Fruit fly (Drosophila melanogaster) whole organism, prepupa: Measurements from ENCODE around the gene CG33322.
A peak's percentile ranks its signal among the peaks of the same experiment; 100 is the strongest.

ENCODE experiments used
- Blimp-1 ChIP-seq: fragments of 200-800 bp; sonication (Bioruptor generic); optimal IDR thresholded peaks from 3 replicates; lab custom pipeline; 2017; ENCODE audit warnings: missing biosample characterization, missing genetic modification characterization, mild to moderate bottlenecking, moderate library complexity, missing genetic modification reagents
- CG10631 ChIP-seq: fragments of 200-800 bp; sonication (Bioruptor generic); optimal IDR thresholded peaks from 2 replicates; lab custom pipeline; 2016; ENCODE audit warnings: missing biosample characterization, missing genetic modification characterization
- CG10669 ChIP-seq: fragments of 200-800 bp; sonication (Bioruptor generic); optimal IDR thresholded peaks from 3 replicates; lab custom pipeline; 2018; ENCODE audit warnings: missing biosample characterization, mild to moderate bottlenecking, missing genetic modification characterization, moderate library complexity
- CG11294 ChIP-seq: fragments of 200-800 bp; sonication (Bioruptor generic); IDR thresholded peaks from 2 replicates; pipeline ENCODE4 v1.3.6; 2022; ENCODE audit warnings: missing biosample characterization, missing genetic modification characterization
- CG11762 ChIP-seq: fragments of 200-800 bp; sonication (Bioruptor generic); optimal IDR thresholded peaks from 3 replicates; lab custom pipeline; 2016; ENCODE audit warnings: missing biosample characterization, missing genetic modification characterization; ENCODE audit not compliant: insufficient read depth
- CG11902 ChIP-seq: fragments of 200-800 bp; sonication (Bioruptor generic); optimal IDR thresholded peaks from 3 replicates; lab custom pipeline; 2016; ENCODE audit warnings: missing biosample characterization, missing genetic modification characterization
- CG15336 ChIP-seq: fragments of 200-800 bp; sonication (Bioruptor generic); IDR thresholded peaks from 2 replicates; pipeline ENCODE4 v1.3.6; 2022; ENCODE audit warnings: missing biosample characterization, missing genetic modification characterization
- CG1621 ChIP-seq: fragments of 200-800 bp; sonication (Bioruptor generic); optimal IDR thresholded peaks from 3 replicates; lab custom pipeline; 2018; ENCODE audit warnings: missing biosample characterization, mild to moderate bottlenecking, missing genetic modification characterization
- CG16779 ChIP-seq: fragments of 200-800 bp; sonication (Bioruptor generic); optimal IDR thresholded peaks from 3 replicates; lab custom pipeline; 2017; ENCODE audit warnings: missing biosample characterization, mild to moderate bottlenecking, missing genetic modification characterization
- CG31627 ChIP-seq: fragments of 200-800 bp; sonication (Bioruptor generic); optimal IDR thresholded peaks from 3 replicates; lab custom pipeline; 2016; ENCODE audit warnings: missing biosample characterization, missing genetic modification characterization
- CG32006 ChIP-seq: fragments of 200-800 bp; sonication (Bioruptor generic); optimal IDR thresholded peaks from 3 replicates; lab custom pipeline; 2017; ENCODE audit warnings: missing biosample characterization, mild to moderate bottlenecking, missing genetic modification characterization
- CG3919 ChIP-seq: fragments of 200-800 bp; sonication (Bioruptor generic); optimal IDR thresholded peaks from 3 replicates; lab custom pipeline; 2016; ENCODE audit warnings: missing biosample characterization, missing genetic modification characterization
- CG6163 ChIP-seq: fragments of 200-800 bp; sonication (Bioruptor generic); IDR thresholded peaks from 3 replicates; pipeline ENCODE4 v1.3.6; 2022; ENCODE audit warnings: missing biosample characterization, missing genetic modification characterization
- CG6276 ChIP-seq: fragments of 200-800 bp; sonication (Bioruptor generic); optimal IDR thresholded peaks from 2 replicates; lab custom pipeline; 2017; ENCODE audit warnings: missing biosample characterization, mild to moderate bottlenecking, missing genetic modification characterization
- CG6792 ChIP-seq: fragments of 200-800 bp; sonication (Bioruptor generic); optimal IDR thresholded peaks from 3 replicates; lab custom pipeline; 2016; ENCODE audit warnings: missing biosample characterization, missing genetic modification characterization
- CG6808 ChIP-seq: fragments of 200-800 bp; sonication (Bioruptor generic); optimal IDR thresholded peaks from 3 replicates; lab custom pipeline; 2017; ENCODE audit warnings: missing biosample characterization, missing genetic modification characterization, mild to moderate bottlenecking, moderate library complexity, missing genetic modification reagents
- CG6854 ChIP-seq: fragments of 200-800 bp; sonication (Bioruptor generic); optimal IDR thresholded peaks from 2 replicates; lab custom pipeline; 2017; ENCODE audit warnings: missing biosample characterization, mild to moderate bottlenecking, missing genetic modification characterization
- CG7368 ChIP-seq: fragments of 200-800 bp; sonication (Bioruptor generic); optimal IDR thresholded peaks from 3 replicates; lab custom pipeline; 2016; ENCODE audit warnings: missing biosample characterization, missing genetic modification characterization
- CG9139 ChIP-seq: fragments of 200-800 bp; sonication (Bioruptor generic); optimal IDR thresholded peaks from 3 replicates; lab custom pipeline; 2017; ENCODE audit warnings: missing biosample characterization, mild to moderate bottlenecking, missing genetic modification characterization
- Eip78C ChIP-seq: fragments of 200-800 bp; sonication (Bioruptor generic); peaks from one replicate; lab custom pipeline; 2016; ENCODE audit warnings: missing biosample characterization, missing genetic modification characterization
- Gug ChIP-seq: fragments of 200-800 bp; sonication (Bioruptor generic); IDR thresholded peaks from 2 replicates; pipeline ENCODE4 v1.3.6; 2022; ENCODE audit warnings: missing biosample characterization, missing genetic modification characterization
- Hr38 ChIP-seq: sonication (Bioruptor generic); optimal IDR thresholded peaks from 2 replicates; lab custom pipeline; 2016; ENCODE audit warnings: missing biosample characterization, missing genetic modification characterization
- Hr39 ChIP-seq: fragments of 200-800 bp; sonication (Bioruptor generic); optimal IDR thresholded peaks from 2 replicates; lab custom pipeline; 2016; ENCODE audit warnings: missing biosample characterization, missing genetic modification characterization
- Lpt ChIP-seq: fragments of 200-800 bp; sonication (Bioruptor generic); optimal IDR thresholded peaks from 3 replicates; lab custom pipeline; 2016; ENCODE audit warnings: missing biosample characterization, missing genetic modification characterization
- Met ChIP-seq: fragments of 200-800 bp; sonication (Bioruptor generic); optimal IDR thresholded peaks from 3 replicates; lab custom pipeline; 2016; ENCODE audit warnings: missing biosample characterization, missing genetic modification characterization
- Smox ChIP-seq: fragments of 200-800 bp; sonication (Bioruptor generic); optimal IDR thresholded peaks from 3 replicates; lab custom pipeline; 2016; ENCODE audit warnings: missing biosample characterization, missing genetic modification characterization
- Sox14 ChIP-seq: fragments of 200-800 bp; sonication (Bioruptor generic); optimal IDR thresholded peaks from 3 replicates; lab custom pipeline; 2016; ENCODE audit warnings: missing biosample characterization, missing genetic modification characterization
- Sox15 ChIP-seq: fragments of 200-800 bp; sonication (Bioruptor generic); optimal IDR thresholded peaks from 3 replicates; lab custom pipeline; 2016; ENCODE audit warnings: missing biosample characterization, missing genetic modification characterization
- acj6 ChIP-seq: fragments of 200-800 bp; sonication (Bioruptor generic); optimal IDR thresholded peaks from 3 replicates; lab custom pipeline; 2016; ENCODE audit warnings: missing biosample characterization, missing genetic modification characterization
- cyc ChIP-seq: fragments of 200-800 bp; sonication (Bioruptor generic); optimal IDR thresholded peaks from 3 replicates; lab custom pipeline; 2016; ENCODE audit warnings: missing biosample characterization, missing genetic modification characterization
- eg ChIP-seq: fragments of 200-800 bp; sonication (Bioruptor generic); IDR thresholded peaks from 3 replicates; pipeline ENCODE4 v1.3.6; 2022; ENCODE audit warnings: missing biosample characterization, missing genetic modification characterization
- fd85E ChIP-seq: fragments of 200-800 bp; sonication (Bioruptor generic); optimal IDR thresholded peaks from 3 replicates; lab custom pipeline; 2016; ENCODE audit warnings: missing biosample characterization, missing genetic modification characterization
- fkh ChIP-seq: fragments of 200-800 bp; sonication (Bioruptor generic); optimal IDR thresholded peaks from 3 replicates; lab custom pipeline; 2017; ENCODE audit warnings: missing biosample characterization, mild to moderate bottlenecking, missing genetic modification characterization, moderate library complexity
- lz ChIP-seq: fragments of 200-800 bp; sonication (Bioruptor generic); optimal IDR thresholded peaks from 3 replicates; lab custom pipeline; 2016; ENCODE audit warnings: missing biosample characterization, missing genetic modification characterization
- net ChIP-seq: fragments of 200-800 bp; sonication (Bioruptor generic); optimal IDR thresholded peaks from 3 replicates; lab custom pipeline; 2016; ENCODE audit warnings: missing biosample characterization, missing genetic modification characterization
- pdm3 ChIP-seq: fragments of 200-800 bp; sonication (Bioruptor generic); optimal IDR thresholded peaks from 3 replicates; lab custom pipeline; 2016; ENCODE audit warnings: missing biosample characterization, missing genetic modification characterization
- spab ChIP-seq: fragments of 200-800 bp; sonication (Bioruptor generic); optimal IDR thresholded peaks from 2 replicates; lab custom pipeline; 2017; ENCODE audit warnings: missing biosample characterization, mild to moderate bottlenecking, missing genetic modification characterization, missing genetic modification reagents
- ss ChIP-seq, 2 experiments: fragments of 200-800 bp; sonication (Bioruptor generic); optimal IDR thresholded peaks; 2 replicates in 1 of 2; 3 replicates in 1 of 2; lab custom pipeline; 2017 to 2018; ENCODE audit warnings: mild to moderate bottlenecking in 2 of 2, missing biosample characterization in 2 of 2, missing genetic modification characterization in 2 of 2, moderate library complexity in 1 of 2
- topi ChIP-seq: fragments of 200-800 bp; sonication (Bioruptor generic); optimal IDR thresholded peaks from 3 replicates; lab custom pipeline; 2016; ENCODE audit warnings: missing biosample characterization, missing genetic modification characterization

The CG33322 gene

dm6 chr2L:20778380-20778779 is 37.7 kb downstream of the CG33322 start:
- no peak for TF ChIP-seq fkh (GFP tag; lab: Kevin White, UChicago)
- no peak for TF ChIP-seq CG11762
- TF ChIP-seq Hr38 (GFP tag; lab: Kevin White, UChicago): no peak
- TF ChIP-seq CG10669 (GFP tag; lab: Kevin White, UChicago): no peak
- no peak for TF ChIP-seq CG15336 (GFP tag; lab: Robert Waterston, UW)
- TF ChIP-seq CG6808: no peak

- TF ChIP-seq ss (GFP tag; optimal IDR thresholded peaks at IDR 0.05; lab: Kevin White, UChicago): peak; percentile 5 to 95
- no peak for TF ChIP-seq topi (GFP tag; lab: Kevin White, UChicago)
These were observed 39.0 kb downstream of the CG33322 start for dm6 chr2L:20776940-20777502.

- TF ChIP-seq Smox (GFP tag; lab: Kevin White, UChicago) (no peak), CG7368 (no peak)
- TF ChIP-seq, all 60 proteins: peak for 0
These were observed 40.1 kb downstream of the CG33322 start for dm6 chr2L:20775941-20776340.

DNA sequence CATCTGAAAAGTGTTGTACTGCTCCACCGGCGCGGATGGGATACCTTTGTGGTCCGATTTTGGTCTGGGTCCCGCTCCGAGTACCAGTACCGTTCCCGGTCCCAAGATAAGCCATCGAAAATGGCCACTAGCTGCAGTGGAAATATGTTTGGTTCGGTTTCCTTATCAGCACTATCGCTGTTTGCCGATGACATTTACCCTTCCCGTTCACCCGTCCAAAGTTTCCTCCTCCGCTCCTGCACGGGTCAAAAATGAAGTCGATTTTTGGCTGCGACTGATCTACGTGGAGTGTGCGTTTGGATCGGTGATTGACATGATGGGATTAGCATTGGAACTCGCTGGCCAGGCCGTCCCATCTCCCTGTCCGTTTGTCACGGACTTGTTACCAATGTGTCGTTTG is 41.6 kb downstream of the CG33322 start:
- TF ChIP-seq CG6163 (GFP tag; lab: Robert Waterston, UW) (no peak), fkh (GFP tag; lab: Kevin White, UChicago) (peak; percentile 27), net (GFP tag; lab: Kevin White, UChicago) (no peak)
- TF ChIP-seq, all 60 proteins: peak for 1

DNA sequence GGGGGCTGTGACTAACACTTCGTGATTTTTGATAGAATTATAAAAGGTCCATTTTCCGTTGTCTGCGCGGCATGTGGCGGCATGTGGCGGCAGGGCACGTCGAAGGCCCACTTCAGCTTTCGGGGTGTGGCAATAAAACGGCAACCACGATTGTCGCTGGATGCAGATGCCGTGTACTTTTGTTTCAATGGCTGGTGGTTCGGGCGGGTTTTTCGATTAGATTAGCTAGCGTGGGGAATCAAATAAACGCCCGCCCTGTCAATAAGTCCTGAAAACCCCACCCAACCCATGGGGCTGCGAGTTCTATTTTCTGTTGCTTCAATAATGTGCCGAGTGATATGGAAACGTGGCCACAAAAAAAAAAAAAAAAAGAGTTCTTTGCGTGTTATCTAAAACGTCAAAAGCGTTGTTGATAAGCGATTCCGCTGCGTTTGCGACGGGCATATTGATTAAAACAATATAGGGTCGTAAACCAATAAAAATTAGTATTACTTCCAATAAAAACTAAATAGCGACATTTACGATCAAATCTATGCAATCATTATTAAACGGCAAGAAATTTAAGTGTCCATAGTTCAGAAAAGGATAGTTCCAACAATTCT is 42.5 kb downstream of the CG33322 start:
- TF ChIP-seq fkh (GFP tag; lab: Kevin White, UChicago) (peak; percentile 2), Sox14 (GFP tag; lab: Kevin White, UChicago) (no peak)

DNA sequence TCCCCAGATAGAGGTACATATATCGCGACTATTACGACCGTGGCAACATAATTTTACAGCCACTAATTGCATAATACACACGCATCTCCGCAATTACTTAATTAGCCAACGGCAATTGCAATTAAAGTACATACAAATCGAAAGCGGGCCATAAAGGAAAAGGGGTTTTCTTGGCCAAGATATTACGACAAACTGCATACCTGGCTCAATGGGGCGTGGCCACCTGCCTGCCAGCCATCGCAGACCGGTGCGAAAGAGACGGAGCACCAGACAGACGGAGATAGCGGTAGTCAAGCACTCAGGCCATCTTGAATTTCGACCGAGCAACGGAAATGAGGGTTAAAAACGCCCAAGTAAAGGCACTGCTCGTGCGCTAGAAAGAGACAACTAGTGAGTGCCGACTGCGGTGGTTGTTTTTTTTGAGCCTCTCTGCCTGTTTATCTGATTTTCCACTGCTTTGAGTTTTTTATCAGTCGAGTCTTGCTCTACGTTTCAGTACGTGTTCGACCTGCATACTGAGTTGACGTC is 45.7 kb downstream of the CG33322 start, which contains the start of gene cad:
TSS of gene cad (plus strand) at position 490 of the 528 bp plus-strand sequence.
- TF ChIP-seq CG9139 (GFP tag; lab: Kevin White, UChicago) (peak; percentile 51), CG7368 (peak; percentile 70), CG31627 (GFP tag; lab: Kevin White, UChicago) (peak; percentile 14), Blimp-1 (GFP tag; lab: Kevin White, UChicago) (peak; percentile 11), ss (GFP tag; optimal IDR thresholded peaks at IDR 0.05; lab: Kevin White, UChicago) (peak in 1 of 2 experiments; percentile 64), Lpt (no peak), CG6276 (no peak), CG6854 (GFP tag; lab: Kevin White, UChicago) (peak; percentile 46), Sox14 (GFP tag; lab: Kevin White, UChicago) (peak; percentile 14), pdm3 (GFP tag; lab: Kevin White, UChicago) (peak; percentile 22), Gug (no peak; the same call in 1 of the 2 replicates), CG32006 (GFP tag; lab: Kevin White, UChicago) (no peak), lz (peak; percentile 50), Hr38 (GFP tag; lab: Kevin White, UChicago) (no peak), Eip78C (GFP tag; lab: Kevin White, UChicago) (no peak), eg (GFP tag; lab: Robert Waterston, UW) (peak; percentile 57; the same call in 1 of the 3 replicates), CG6792 (peak; percentile 41), CG11294 (GFP tag; lab: Robert Waterston, UW) (no peak), Sox15 (GFP tag; lab: Kevin White, UChicago) (no peak), CG3919 (GFP tag; lab: Kevin White, UChicago) (peak; percentile 72), Hr39 (no peak), CG10631 (GFP tag; lab: Kevin White, UChicago) (no peak), fkh (GFP tag; lab: Kevin White, UChicago) (peak; percentile 52), CG16779 (tag; lab: Kevin White, UChicago) (peak; percentile 23), Smox (GFP tag; lab: Kevin White, UChicago) (no peak), cyc (GFP tag; lab: Kevin White, UChicago) (peak; percentile 37), Met (GFP tag; lab: Kevin White, UChicago) (peak; percentile 55), CG1621 (tag; lab: Kevin White, UChicago) (peak; percentile 18), CG11902 (no peak), CG6163 (GFP tag; lab: Robert Waterston, UW) (peak; percentile 86), acj6 (GFP tag; lab: Kevin White, UChicago) (peak; percentile 42), fd85E (GFP tag; lab: Kevin White, UChicago) (no peak), spab (GFP tag; lab: Kevin White, UChicago) (peak; percentile 0)
